Worm (Caenorhabditis elegans): ENCODE data around the gene srj-54.

The srj-54 gene

ce11 chrV:2825978-2826377, 33.7 kb downstream of the srj-54 start:
- no peak for TF ChIP-seq unc-62 (GFP tag; optimal IDR thresholded peaks at IDR 0.05)

- TF ChIP-seq unc-62 (GFP tag; optimal IDR thresholded peaks at IDR 0.05), result no peak
These were observed 37.9 kb downstream of the srj-54 start, which contains the start of gene srh-36 for ce11 chrV:2821618-2822272. TSS of gene srh-36 (minus strand) at chrV:2821668.

ce11 chrV:2818117-2818516, 41.5 kb downstream of the srj-54 start, which contains the start of gene srt-34:
TSS of gene srt-34 (minus strand) at chrV:2818217.
- no peak for TF ChIP-seq unc-62 (GFP tag; optimal IDR thresholded peaks at IDR 0.05)

- TF ChIP-seq unc-62 (GFP tag; optimal IDR thresholded peaks at IDR 0.05), result no peak
These were observed 43.7 kb downstream of the srj-54 start, which contains the start of gene F54E2.5 for ce11 chrV:2815956-2816355. TSS of gene F54E2.5 (minus strand) at chrV:2816056.

ce11 chrV:2813856-2814255, 45.8 kb downstream of the srj-54 start, which contains the start of gene F54E2.9:
TSS of gene F54E2.9 (minus strand) at chrV:2813987.
- no peak for TF ChIP-seq unc-62 (GFP tag; optimal IDR thresholded peaks at IDR 0.05)

- no peak for TF ChIP-seq unc-62 (GFP tag; optimal IDR thresholded peaks at IDR 0.05)
These were observed 49.5 kb downstream of the srj-54 start, which contains the start of gene F54E2.1 for ce11 chrV:2810164-2810563. TSS of gene F54E2.1 (plus strand) at chrV:2810398.

ce11 chrV:2809443-2809842, 50.2 kb downstream of the srj-54 start:
- TF ChIP-seq unc-62 (GFP tag; optimal IDR thresholded peaks at IDR 0.05), result no peak

Measured in whole organism, dauer.